Worm (Caenorhabditis elegans): ENCODE data around the gene Y46D2A.3.

Y46D2A.3 gene

ce11 chrII:3284558-3284957, 42.4 kb downstream of the Y46D2A.3 start, which contains the start of gene scl-15:
scl-15 (minus strand) TSS chrII:3284658.
- TF ChIP-seq unc-62 (GFP tag; optimal IDR thresholded peaks at IDR 0.05) = no peak

- TF ChIP-seq unc-62 (GFP tag; optimal IDR thresholded peaks at IDR 0.05) = no peak
Observed at ce11 chrII:3282353-3282752, 44.7 kb downstream of the Y46D2A.3 start, which contains the start of gene nep-13. nep-13 (plus strand) TSS chrII:3282653.

- no peak for TF ChIP-seq unc-62 (GFP tag; optimal IDR thresholded peaks at IDR 0.05)
Observed at ce11 chrII:3278634-3279033, 48.4 kb downstream of the Y46D2A.3 start, which contains the start of gene wht-4. wht-4 (plus strand) TSS chrII:3278934.

- no peak for TF ChIP-seq unc-62 (GFP tag; optimal IDR thresholded peaks at IDR 0.05)
Observed at ce11 chrII:3277686-3278085, 49.3 kb downstream of the Y46D2A.3 start, which contains the start of gene F02E11.4. F02E11.4 (minus strand) TSS chrII:3277786.
